Worm (Caenorhabditis elegans): Measurements from ENCODE around the gene F46B6.2.

DNA sequence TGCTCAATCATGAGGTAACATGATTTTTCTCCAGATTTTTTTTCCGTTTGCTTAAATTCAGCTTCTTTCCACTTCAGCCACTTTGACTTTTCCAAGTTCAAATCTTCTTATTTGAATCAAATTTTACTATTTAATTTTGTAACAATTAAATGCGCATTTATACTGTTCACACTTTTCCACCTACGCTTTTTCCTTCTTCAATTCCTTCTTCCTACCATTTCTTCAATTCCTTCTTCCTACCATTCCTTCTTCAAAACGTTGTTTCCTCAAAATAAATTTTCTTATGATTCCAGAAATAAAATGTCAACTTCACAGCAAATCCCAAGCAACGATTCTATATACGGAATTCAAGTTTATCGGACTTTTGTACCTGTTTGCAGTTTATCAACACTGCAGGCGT, 44.3 kb downstream of the F46B6.2 start, which contains the start of gene sru-31:
- TF ChIP-seq akir-1 (GFP tag; optimal IDR thresholded peaks at IDR 0.05) (no peak), tbx-9 (tag; optimal IDR thresholded peaks at IDR 0.05; ENCODE audit: borderline replicate concordance) (no peak), hlh-12 (tag; optimal IDR thresholded peaks at IDR 0.05) (no peak), bed-1 (GFP tag; IDR thresholded peaks at IDR 0.05) (no peak), nhr-90 (tag; optimal IDR thresholded peaks at IDR 0.05) (no peak), ceh-91 (GFP tag; IDR thresholded peaks at IDR 0.05) (no peak), ama-1 (optimal IDR thresholded peaks at IDR 0.05) (no peak), ama-1 (GFP tag; optimal IDR thresholded peaks at IDR 0.05) (no peak), unc-62 (GFP tag; optimal IDR thresholded peaks at IDR 0.05) (no peak), F49E8.2 (tag; optimal IDR thresholded peaks at IDR 0.05; ENCODE audit: insufficient read depth) (no peak), B0019.2 (GFP tag; conservative IDR thresholded peaks at IDR 0.05) (no peak), lir-1 (GFP tag; conservative IDR thresholded peaks at IDR 0.05) (no peak)
